Worm (Caenorhabditis elegans) whole organism, L1 larva: ENCODE measurements around the gene srx-133.

Experiments used
- C16A3.4 ChIP-seq: fragments of 150-350 bp; optimal IDR thresholded peaks from 2 replicates; lab custom pipeline; 2014; ENCODE audit warnings: missing biosample characterization, missing genetic modification characterization
- aly-2 ChIP-seq: fragments of 150-350 bp; optimal IDR thresholded peaks from 2 replicates; lab custom pipeline; 2014; ENCODE audit warnings: missing biosample characterization, missing genetic modification characterization
- ama-1 ChIP-seq: fragments of 150-350 bp; optimal IDR thresholded peaks from 2 replicates; lab custom pipeline; 2014
- efl-3 ChIP-seq: fragments of 200-800 bp; sonication (Bioruptor generic); optimal IDR thresholded peaks from 2 replicates; lab custom pipeline; 2018; ENCODE audit warnings: mild to moderate bottlenecking, missing genetic modification characterization, missing compliant biosample characterization
- egl-13 ChIP-seq: sonication (generic microtip); optimal IDR thresholded peaks from 2 replicates; lab custom pipeline; 2016; ENCODE audit warnings: missing genotype, missing genetic modification reagents, missing genetic modification characterization, missing compliant biosample characterization
- elt-2 ChIP-seq: sonication (generic microtip); optimal IDR thresholded peaks from 2 replicates; lab custom pipeline; 2016; ENCODE audit warnings: missing genetic modification characterization, mild to moderate bottlenecking, inconsistent platforms, missing compliant biosample characterization, missing genetic modification reagents
- fkh-8 ChIP-seq: sonication (generic microtip); optimal IDR thresholded peaks from 2 replicates; lab custom pipeline; 2016; ENCODE audit warnings: mild to moderate bottlenecking, missing genetic modification characterization, missing compliant biosample characterization
- grh-1 ChIP-seq: fragments of 200-800 bp; sonication (Bioruptor generic); IDR thresholded peaks from 2 replicates; pipeline ENCODE4 v1.3.6; 2022; ENCODE audit warnings: missing genetic modification reagents, missing genetic modification characterization, missing compliant biosample characterization
- jun-1 ChIP-seq: fragments of 150-350 bp; optimal IDR thresholded peaks from 2 replicates; lab custom pipeline; 2014; ENCODE audit warnings: missing biosample characterization, missing genetic modification reagents, missing genetic modification characterization
- lin-15B ChIP-seq: fragments of 150-350 bp; sonication (generic microtip); optimal IDR thresholded peaks from 3 replicates; lab custom pipeline; 2014; ENCODE audit warnings: missing biosample characterization, missing genetic modification characterization
- lin-35 ChIP-seq, 2 experiments: fragments of 150-350 bp; optimal IDR thresholded peaks; 2 replicates each; lab custom pipeline; 2014; ENCODE audit warnings: missing biosample characterization in 2 of 2, missing genetic modification characterization in 2 of 2, missing genetic modification reagents in 2 of 2
- mab-9 ChIP-seq: fragments of 200-800 bp; sonication (Bioruptor generic); IDR thresholded peaks from 2 replicates; pipeline ENCODE4 v1.3.6; 2022; ENCODE audit warnings: missing genetic modification reagents, missing genetic modification characterization, missing compliant biosample characterization
- mef-2 ChIP-seq: fragments of 150-350 bp; optimal IDR thresholded peaks from 2 replicates; lab custom pipeline; 2014; ENCODE audit warnings: missing biosample characterization, missing genetic modification characterization
- nhr-20 ChIP-seq: sonication (generic microtip); optimal IDR thresholded peaks from 2 replicates; lab custom pipeline; 2016; ENCODE audit warnings: mild to moderate bottlenecking, missing genetic modification characterization, missing compliant biosample characterization
- nhr-84 ChIP-seq: sonication (generic microtip); optimal IDR thresholded peaks from 2 replicates; lab custom pipeline; 2017; ENCODE audit warnings: missing biosample characterization, missing genetic modification characterization
- nhr-90 ChIP-seq: sonication (generic microtip); optimal IDR thresholded peaks from 2 replicates; lab custom pipeline; 2016; ENCODE audit warnings: mild to moderate bottlenecking, missing genetic modification characterization, missing compliant biosample characterization; ENCODE audit not compliant: poor library complexity
- pqm-1 ChIP-seq: sonication (generic microtip); optimal IDR thresholded peaks from 3 replicates; lab custom pipeline; 2017; ENCODE audit warnings: missing biosample characterization, missing genetic modification characterization
- snu-23 ChIP-seq: sonication (generic microtip); optimal IDR thresholded peaks from 2 replicates; lab custom pipeline; 2016; ENCODE audit warnings: missing genetic modification characterization, missing compliant biosample characterization
- sox-4 ChIP-seq: sonication (generic microtip); optimal IDR thresholded peaks from 2 replicates; lab custom pipeline; 2016; ENCODE audit warnings: missing genetic modification characterization, missing compliant biosample characterization
- sptf-1 ChIP-seq: fragments of 150-350 bp; optimal IDR thresholded peaks from 2 replicates; lab custom pipeline; 2014; ENCODE audit warnings: missing biosample characterization, missing genetic modification characterization
- sup-37 ChIP-seq: fragments of 200-800 bp; sonication (Bioruptor generic); optimal IDR thresholded peaks from 2 replicates; lab custom pipeline; 2018; ENCODE audit warnings: mild to moderate bottlenecking, missing genetic modification characterization, missing compliant biosample characterization
- tbx-2 ChIP-seq: sonication (generic microtip); optimal IDR thresholded peaks from 2 replicates; lab custom pipeline; 2016; ENCODE audit warnings: missing genetic modification characterization, missing compliant biosample characterization
- unc-30 ChIP-seq: sonication (generic microtip); optimal IDR thresholded peaks from 2 replicates; lab custom pipeline; 2017; ENCODE audit warnings: missing biosample characterization, missing genetic modification characterization
- unc-86 ChIP-seq: sonication (generic microtip); optimal IDR thresholded peaks from 2 replicates; lab custom pipeline; 2016; ENCODE audit warnings: missing genetic modification characterization, missing compliant biosample characterization
- zag-1 ChIP-seq: fragments of 150-350 bp; optimal IDR thresholded peaks from 2 replicates; lab custom pipeline; 2014; ENCODE audit warnings: missing biosample characterization, missing genetic modification characterization

The srx-133 gene

DNA sequence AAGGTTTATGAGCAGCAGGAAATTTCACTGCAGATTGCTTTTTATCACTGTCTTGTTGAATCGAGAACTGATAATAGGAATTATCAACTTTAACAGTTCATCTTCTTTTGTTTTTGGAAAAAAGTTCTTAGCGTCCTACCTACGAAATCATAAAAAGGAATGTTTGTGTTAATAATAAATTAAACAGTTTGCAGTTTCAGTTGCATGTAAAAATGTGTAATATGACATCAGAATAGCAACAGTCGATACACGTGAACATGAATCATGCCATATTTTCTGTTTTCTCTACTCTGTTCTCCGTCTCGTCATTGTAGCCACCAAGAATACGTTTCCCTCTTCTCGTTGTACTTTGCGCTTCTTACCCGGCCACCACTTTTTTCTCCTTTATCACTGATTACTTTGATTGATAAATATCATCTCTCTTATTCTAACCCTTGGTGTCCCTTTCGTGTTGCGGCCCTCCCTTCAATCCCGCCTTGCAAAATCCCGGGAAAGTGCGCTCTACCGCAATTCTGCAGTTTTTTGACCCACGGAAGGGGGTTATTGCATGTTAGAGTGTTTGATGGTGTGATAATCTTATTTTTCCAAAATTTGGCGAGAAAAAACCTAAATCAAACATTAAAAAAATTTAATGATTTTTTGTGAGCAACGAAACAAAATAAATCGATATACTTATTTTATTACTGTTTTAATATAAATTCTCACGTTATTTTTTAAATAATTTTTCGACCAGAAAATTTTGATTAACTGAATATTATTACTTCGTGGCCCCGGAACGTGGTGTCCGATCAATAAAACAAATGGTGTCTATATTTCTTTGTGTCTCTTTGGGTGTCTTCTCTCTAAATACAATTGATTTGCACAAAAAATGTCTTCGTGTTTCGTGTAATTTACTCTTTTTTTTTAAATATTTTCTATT lies 44.2 kb downstream of the srx-133 start, which contains the start of gene sptl-3 (continued):
- TF ChIP-seq sox-4 (tag; lab: Kevin White, UChicago) (no peak), unc-86 (no peak)

DNA sequence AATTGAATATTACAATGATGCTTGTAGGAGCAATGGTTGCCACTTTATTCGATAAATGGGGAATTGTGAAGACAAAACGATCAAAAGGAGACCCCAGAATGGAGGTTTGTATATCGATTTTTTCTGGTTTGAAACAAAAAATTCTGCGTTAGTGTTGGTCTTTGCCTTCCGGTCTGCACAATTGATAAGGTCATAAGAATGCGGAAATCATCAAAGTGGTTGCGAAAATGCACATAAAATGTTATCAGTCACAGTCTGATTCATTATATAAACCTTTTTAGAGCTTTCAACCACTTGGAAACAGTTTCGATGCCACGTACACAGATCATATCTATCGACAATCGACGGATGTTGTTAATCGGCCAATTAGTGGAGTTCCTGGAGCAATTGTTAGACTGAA lies 45.1 kb downstream of the srx-133 start:
- TF ChIP-seq jun-1 (tag; lab: Kevin White, UChicago) (peak; percentile 9), sup-37 (GFP tag; lab: Kevin White, UChicago) (no peak), unc-30 (tag; lab: Kevin White, UChicago) (no peak), lin-35 (GFP tag; optimal IDR thresholded peaks at IDR 0.05; lab: Kevin White, UChicago) (peak in 1 of 2 experiments; percentile 48), pqm-1 (peak; percentile 93), elt-2 (tag; lab: Kevin White, UChicago) (peak; percentile 85), nhr-84 (no peak), sptf-1 (no peak)
- TF ChIP-seq, all 84 proteins: peak for 4

DNA sequence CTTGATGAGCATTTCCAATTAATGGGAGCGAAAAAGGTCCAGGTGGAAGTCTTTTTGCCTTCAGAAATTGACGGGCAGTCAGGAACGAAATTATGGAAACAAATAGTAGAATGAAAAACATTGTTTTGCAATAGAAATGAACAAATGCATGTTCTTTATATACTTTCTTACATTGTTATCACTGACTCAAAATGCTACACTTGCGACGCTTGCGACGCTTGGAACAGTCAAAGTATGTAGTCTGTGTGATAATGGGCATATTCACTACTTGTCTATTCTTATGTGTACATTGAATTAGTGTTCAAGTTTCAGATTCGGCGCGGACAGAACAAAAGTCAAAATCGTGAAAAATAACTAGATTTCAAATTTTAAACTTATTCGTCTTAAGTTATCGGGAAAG lies 49.9 kb downstream of the srx-133 start, which contains the start of gene cyp-35C1:
Gene cyp-35C1, minus strand, starts transcription at position 132 of the 400 bp plus-strand sequence.
- TF ChIP-seq elt-2 (tag; lab: Kevin White, UChicago) (peak; percentile 2), lin-15B (no peak), grh-1 (GFP tag; lab: Robert Waterston, UW) (no peak), C16A3.4 (tag; lab: Kevin White, UChicago) (no peak)
- TF ChIP-seq, all 84 proteins: peak for 1

DNA sequence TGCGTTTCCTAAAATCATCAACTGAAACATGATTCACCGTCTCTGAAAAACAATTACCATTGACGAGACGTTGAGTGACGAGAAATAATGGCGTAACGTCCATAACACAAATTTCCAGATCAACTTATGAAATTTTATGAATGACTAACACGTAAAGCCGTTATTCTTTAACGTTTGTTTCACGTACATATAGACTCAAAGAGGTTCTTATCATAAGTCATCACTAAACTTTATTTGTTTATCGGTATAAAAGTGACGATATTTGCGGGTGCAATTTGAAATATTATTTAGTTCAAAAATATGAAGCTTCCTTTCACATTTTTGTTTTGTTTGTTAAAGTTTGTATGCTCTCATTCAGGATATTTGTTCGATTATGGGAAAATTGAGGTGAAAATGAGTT lies 50.7 kb downstream of the srx-133 start, which contains the start of gene oac-3:
Gene oac-3, plus strand, starts transcription at position 301 of the 400 bp plus-strand sequence.
- TF ChIP-seq mef-2 (tag; lab: Kevin White, UChicago) (no peak), aly-2 (tag; lab: Kevin White, UChicago) (no peak), tbx-2 (tag; lab: Kevin White, UChicago) (no peak), ama-1 (no peak), snu-23 (GFP tag; lab: Kevin White, UChicago) (no peak), mab-9 (GFP tag; lab: Robert Waterston, UW) (no peak), fkh-8 (tag; lab: Kevin White, UChicago) (no peak), nhr-20 (no peak), egl-13 (tag; lab: Kevin White, UChicago) (no peak), efl-3 (GFP tag; lab: Kevin White, UChicago) (no peak), nhr-90 (tag; lab: Kevin White, UChicago) (no peak), zag-1 (no peak)
